Worm (Caenorhabditis elegans) whole organism, young adult: Measurements from ENCODE around the gene rpl-18.
A peak's percentile ranks its signal among the peaks of the same experiment; 100 is the strongest.

ENCODE experiments used
- B0261.1 ChIP-seq: sonication (generic microtip); optimal IDR thresholded peaks from 2 replicates; lab custom pipeline; 2016; ENCODE audit warnings: mild to moderate bottlenecking, missing genetic modification characterization, moderate library complexity, missing compliant biosample characterization
- C17E4.6 ChIP-seq: fragments of 200-800 bp; sonication (Bioruptor generic); IDR thresholded peaks from 2 replicates; pipeline ENCODE4 v1.3.6; 2022; ENCODE audit warnings: missing genetic modification reagents, missing genetic modification characterization, missing compliant biosample characterization
- D2030.7 ChIP-seq: fragments of 200-800 bp; sonication (Bioruptor generic); IDR thresholded peaks from 2 replicates; pipeline ENCODE4 v1.3.6; 2022; ENCODE audit warnings: missing genetic modification reagents, missing genetic modification characterization, missing compliant biosample characterization
- F33H1.4 ChIP-seq: fragments of 200-800 bp; sonication (Bioruptor generic); IDR thresholded peaks from 2 replicates; pipeline ENCODE4 v1.3.6; 2022; ENCODE audit warnings: missing genetic modification reagents, missing genetic modification characterization, missing compliant biosample characterization
- F55B11.4 ChIP-seq: sonication (generic microtip); optimal IDR thresholded peaks from 2 replicates; lab custom pipeline; 2016; ENCODE audit warnings: missing compliant biosample characterization, missing genetic modification characterization, borderline replicate concordance; ENCODE audit not compliant: insufficient read depth
- F57A8.1 ChIP-seq: fragments of 200-800 bp; sonication (Bioruptor generic); optimal IDR thresholded peaks from 2 replicates; lab custom pipeline; 2018; ENCODE audit warnings: mild to moderate bottlenecking, missing genetic modification characterization, moderate library complexity, missing compliant biosample characterization
- F57C9.4 ChIP-seq: sonication (generic microtip); optimal IDR thresholded peaks from 2 replicates; lab custom pipeline; 2017; ENCODE audit warnings: mild to moderate bottlenecking, missing genetic modification characterization, missing compliant biosample characterization
- T26A5.8 ChIP-seq: sonication (generic microtip); optimal IDR thresholded peaks from 2 replicates; lab custom pipeline; 2016; ENCODE audit warnings: missing genetic modification characterization, missing compliant biosample characterization
- Y53G8AR.9 ChIP-seq: fragments of 200-800 bp; sonication (Bioruptor generic); conservative IDR thresholded peaks from 2 replicates; pipeline ENCODE4 v1.3.6; 2022; ENCODE audit warnings: missing genetic modification reagents, missing genetic modification characterization, missing compliant biosample characterization
- Y67H2A.10 ChIP-seq: fragments of 200-800 bp; sonication (Bioruptor generic); conservative IDR thresholded peaks from 2 replicates; pipeline ENCODE4 v1.3.6; 2022; ENCODE audit warnings: missing genetic modification reagents, missing genetic modification characterization, missing compliant biosample characterization
- attf-3 ChIP-seq: fragments of 200-800 bp; sonication (Bioruptor generic); conservative IDR thresholded peaks from 2 replicates; pipeline ENCODE4 v1.3.6; 2022; ENCODE audit warnings: missing genetic modification reagents, missing genetic modification characterization, missing compliant biosample characterization
- attf-6 ChIP-seq: fragments of 200-800 bp; sonication (Bioruptor generic); IDR thresholded peaks from 2 replicates; pipeline ENCODE4 v1.3.6; 2022; ENCODE audit warnings: missing genetic modification reagents, missing genetic modification characterization, missing compliant biosample characterization
- ccch-3 ChIP-seq: fragments of 200-800 bp; sonication (Bioruptor generic); optimal IDR thresholded peaks from 2 replicates; lab custom pipeline; 2018; ENCODE audit warnings: mild to moderate bottlenecking, missing genetic modification characterization, missing compliant biosample characterization
- ceh-91 ChIP-seq: fragments of 200-800 bp; sonication (Bioruptor generic); IDR thresholded peaks from 2 replicates; pipeline ENCODE4 v1.3.6; 2022; ENCODE audit warnings: missing genetic modification reagents, missing genetic modification characterization, missing compliant biosample characterization
- egl-44 ChIP-seq: fragments of 200-800 bp; sonication (Bioruptor generic); IDR thresholded peaks from 2 replicates; pipeline ENCODE4 v1.3.6; 2022; ENCODE audit warnings: missing genetic modification reagents, missing genetic modification characterization, missing compliant biosample characterization
- egrh-3 ChIP-seq: fragments of 200-800 bp; sonication (Bioruptor generic); IDR thresholded peaks from 2 replicates; pipeline ENCODE4 v1.3.6; 2022; ENCODE audit warnings: missing genetic modification reagents, missing genetic modification characterization, missing compliant biosample characterization
- ets-4 ChIP-seq: fragments of 200-800 bp; sonication (Bioruptor generic); optimal IDR thresholded peaks from 2 replicates; lab custom pipeline; 2018; ENCODE audit warnings: mild to moderate bottlenecking, missing genetic modification characterization, missing compliant biosample characterization
- lag-1 ChIP-seq: fragments of 200-800 bp; sonication (Bioruptor generic); IDR thresholded peaks from 2 replicates; pipeline ENCODE4 v1.3.6; 2022; ENCODE audit warnings: missing genetic modification reagents, missing genetic modification characterization, missing compliant biosample characterization
- lin-26 ChIP-seq: fragments of 200-800 bp; sonication (Bioruptor generic); IDR thresholded peaks from 2 replicates; pipeline ENCODE4 v1.3.6; 2022; ENCODE audit warnings: missing genetic modification reagents, missing genetic modification characterization, missing compliant biosample characterization
- lin-35 ChIP-seq, 3 experiments: fragments of 150-350 bp in 2 of 3; sonication (generic microtip) in 1 of 3; optimal IDR thresholded peaks; 2 replicates each; lab custom pipeline; 2014 to 2018; ENCODE audit warnings: missing biosample characterization in 3 of 3, missing genetic modification characterization in 3 of 3, missing genetic modification reagents in 3 of 3
- lsl-1 ChIP-seq: fragments of 200-800 bp; sonication (Bioruptor generic); optimal IDR thresholded peaks from 2 replicates; lab custom pipeline; 2018; ENCODE audit warnings: mild to moderate bottlenecking, missing genetic modification characterization, moderate library complexity, missing compliant biosample characterization
- mxl-1 ChIP-seq: sonication (generic microtip); optimal IDR thresholded peaks from 2 replicates; lab custom pipeline; 2016; ENCODE audit warnings: missing genetic modification characterization, missing compliant biosample characterization
- nfya-1 ChIP-seq: sonication (generic microtip); optimal IDR thresholded peaks from 2 replicates; lab custom pipeline; 2017; ENCODE audit warnings: antibody characterized with exemption, missing compliant biosample characterization, missing genetic modification characterization, borderline replicate concordance; ENCODE audit not compliant: insufficient read depth
- nhr-120 ChIP-seq: fragments of 200-800 bp; sonication (Bioruptor generic); IDR thresholded peaks from 2 replicates; pipeline ENCODE4 v1.3.6; 2022; ENCODE audit warnings: missing genetic modification characterization, missing compliant biosample characterization
- nhr-80 ChIP-seq: sonication (generic microtip); optimal IDR thresholded peaks from 2 replicates; lab custom pipeline; 2016; ENCODE audit warnings: missing genetic modification characterization, missing compliant biosample characterization
- pha-4 ChIP-seq: fragments of 150-350 bp; sonication (generic microtip); optimal IDR thresholded peaks from 2 replicates; lab custom pipeline; 2014; ENCODE audit warnings: missing biosample characterization, missing genetic modification reagents, missing genetic modification characterization
- repo-1 ChIP-seq: sonication (generic microtip); optimal IDR thresholded peaks from 2 replicates; lab custom pipeline; 2017; ENCODE audit warnings: mild to moderate bottlenecking, missing genetic modification characterization, missing compliant biosample characterization
- sea-2 ChIP-seq: fragments of 200-800 bp; sonication (Bioruptor generic); IDR thresholded peaks from 2 replicates; pipeline ENCODE4 v1.3.6; 2022; ENCODE audit warnings: missing genetic modification characterization, missing compliant biosample characterization
- snpc-3.4 ChIP-seq: sonication (generic microtip); optimal IDR thresholded peaks from 2 replicates; lab custom pipeline; 2017; ENCODE audit warnings: missing genetic modification characterization, mild to moderate bottlenecking, missing compliant biosample characterization, antibody characterized with exemption, moderate library complexity, missing genotype, missing genetic modification reagents
- unc-130 ChIP-seq: sonication (generic microtip); optimal IDR thresholded peaks from 2 replicates; lab custom pipeline; 2016; ENCODE audit warnings: missing genetic modification reagents, missing genetic modification characterization, missing compliant biosample characterization
- unc-62 ChIP-seq: fragments of 150-350 bp; optimal IDR thresholded peaks from 2 replicates; lab custom pipeline; 2014; ENCODE audit warnings: missing biosample characterization, missing genetic modification reagents, missing genetic modification characterization
- xnd-1 ChIP-seq: sonication (generic microtip); optimal IDR thresholded peaks from 2 replicates; lab custom pipeline; 2016; ENCODE audit warnings: missing genotype, missing genetic modification reagents, missing genetic modification characterization, missing compliant biosample characterization
- ztf-22 ChIP-seq: fragments of 200-800 bp; sonication (Bioruptor generic); optimal IDR thresholded peaks from 2 replicates; lab custom pipeline; 2018; ENCODE audit warnings: mild to moderate bottlenecking, missing genetic modification characterization, moderate library complexity, missing compliant biosample characterization
- ztf-25 ChIP-seq: fragments of 200-800 bp; sonication (Bioruptor generic); IDR thresholded peaks from 2 replicates; pipeline ENCODE4 v1.3.6; 2022; ENCODE audit warnings: missing genetic modification reagents, missing genetic modification characterization, missing compliant biosample characterization
- ztf-26 ChIP-seq: sonication (generic microtip); optimal IDR thresholded peaks from 2 replicates; lab custom pipeline; 2017; ENCODE audit warnings: missing genetic modification characterization, missing compliant biosample characterization
- ztf-3 ChIP-seq: fragments of 200-800 bp; sonication (Bioruptor generic); optimal IDR thresholded peaks from 2 replicates; lab custom pipeline; 2018; ENCODE audit warnings: mild to moderate bottlenecking, missing genetic modification characterization, missing compliant biosample characterization
- ztf-6 ChIP-seq: fragments of 200-800 bp; sonication (Bioruptor generic); IDR thresholded peaks from 2 replicates; pipeline ENCODE4 v1.3.6; 2022; ENCODE audit warnings: missing genetic modification reagents, missing genetic modification characterization, missing compliant biosample characterization

Gene rpl-18

DNA sequence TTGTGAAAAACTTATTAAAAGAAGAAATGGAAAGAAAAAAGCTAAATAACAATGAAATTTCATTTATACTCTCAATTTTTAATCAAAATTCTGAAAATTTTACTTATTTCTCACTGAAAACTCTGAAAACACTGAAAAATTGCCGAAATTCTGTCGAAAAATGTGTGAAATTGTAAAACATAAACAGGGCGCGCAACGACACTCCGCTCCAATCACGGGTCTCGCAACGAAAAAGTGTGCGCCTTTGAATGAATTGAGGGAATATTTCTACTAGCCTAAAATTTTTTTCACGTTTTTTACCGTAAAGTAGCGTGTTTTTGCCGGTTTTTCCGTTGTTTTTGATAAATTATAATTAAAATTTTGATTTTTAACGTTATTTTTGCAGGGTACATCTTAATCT, at the start of gene rpl-18 (continued):
- TF ChIP-seq lsl-1 (GFP tag; lab: Kevin White, UChicago) (peak; percentile 28), ztf-25 (no peak), ets-4 (no peak)

DNA sequence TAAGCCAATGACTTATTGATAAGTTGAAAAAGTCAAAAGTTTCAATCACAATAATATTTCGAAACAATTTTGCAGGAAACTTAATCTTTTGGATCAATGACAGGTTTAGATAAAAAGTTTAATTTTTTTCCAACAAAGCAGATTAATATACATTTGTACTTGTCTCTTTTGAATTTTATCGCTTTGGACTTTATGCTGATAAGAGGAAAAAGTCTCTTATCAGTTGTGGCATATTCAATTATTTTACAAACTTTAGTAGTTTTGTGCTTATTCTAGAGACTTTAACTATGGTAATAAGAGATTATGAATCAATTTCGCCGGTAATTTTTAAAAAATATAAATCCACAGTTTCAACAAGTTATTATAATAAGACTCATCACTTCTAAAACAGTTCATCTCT, 49.8 kb upstream of the rpl-18 start:
- no peak for TF ChIP-seq xnd-1 (tag; lab: Kevin White, UChicago)
- TF ChIP-seq nhr-80 (tag; lab: Kevin White, UChicago), result peak; percentile 36
- TF ChIP-seq, all 124 proteins: peak for 1

DNA sequence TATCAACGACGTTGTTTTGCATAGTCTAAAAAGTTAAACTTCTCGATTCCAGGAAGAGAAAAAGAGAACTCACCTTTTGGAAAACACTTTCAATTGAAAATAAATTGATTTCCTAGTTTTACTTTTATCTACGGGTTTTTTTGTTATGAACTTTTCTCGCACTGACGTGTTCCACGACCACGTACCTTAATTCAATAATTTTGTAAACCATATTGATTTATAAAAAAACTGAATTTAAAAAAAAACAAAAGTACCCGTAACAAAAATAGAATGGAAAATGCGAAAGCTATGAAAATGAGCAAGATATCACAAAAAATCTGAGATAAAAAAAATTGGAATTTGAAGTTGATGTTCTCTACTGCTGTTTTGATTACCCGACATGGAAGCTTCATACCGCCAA, 35.4 kb upstream of the rpl-18 start, which contains the start of gene C47A4.3:
Gene C47A4.3 (minus strand): TSS at position 101 of the 400 bp plus-strand sequence.
- no peak for TF ChIP-seq nhr-120
- TF ChIP-seq pha-4 (tag; lab: Kevin White, UChicago), result no peak
- no peak for TF ChIP-seq ztf-22 (GFP tag; lab: Kevin White, UChicago)
- no peak for TF ChIP-seq ztf-26 (tag; lab: Kevin White, UChicago)
- no peak for TF ChIP-seq lag-1 (GFP tag; lab: Robert Waterston, UW)
- TF ChIP-seq unc-130 (GFP tag; lab: Kevin White, UChicago), result no peak
- no peak for TF ChIP-seq F57C9.4 (tag; lab: Kevin White, UChicago)
- TF ChIP-seq Y67H2A.10, result no peak
- no peak for TF ChIP-seq attf-6
- TF ChIP-seq F55B11.4 (tag; lab: Kevin White, UChicago), result no peak
- TF ChIP-seq nhr-80 (tag; lab: Kevin White, UChicago), result no peak
- no peak for TF ChIP-seq attf-3 (GFP tag; lab: Robert Waterston, UW)
- TF ChIP-seq T26A5.8, result no peak
- TF ChIP-seq F57A8.1 (GFP tag; lab: Kevin White, UChicago), result no peak
- TF ChIP-seq ccch-3, result no peak
- no peak for TF ChIP-seq egrh-3
- no peak for TF ChIP-seq unc-62 (GFP tag; lab: Kevin White, UChicago)
- TF ChIP-seq, all 124 proteins: peak for 0

DNA sequence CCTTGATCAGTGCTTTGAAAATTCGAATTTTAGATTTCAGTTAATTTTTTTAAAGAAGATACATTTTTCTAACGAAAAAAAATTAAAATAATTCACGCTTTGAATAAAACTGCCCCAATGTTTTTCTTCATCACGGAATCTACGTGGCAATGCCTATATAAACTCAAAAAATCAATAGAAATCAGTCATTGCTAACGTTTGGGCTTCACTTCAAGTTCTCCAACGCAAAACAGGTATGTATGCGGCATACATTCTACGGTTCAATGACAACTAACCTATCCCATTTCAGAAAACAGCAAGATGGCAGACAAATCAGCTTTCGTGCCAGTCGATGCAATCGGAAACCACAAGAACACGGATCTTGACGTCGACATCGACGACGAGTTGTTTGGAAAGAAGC, 32.3 kb upstream of the rpl-18 start, which contains the start of gene C47A4.5:
Gene C47A4.5 (plus strand): TSS at position 301 of the 400 bp plus-strand sequence.
- TF ChIP-seq Y53G8AR.9 (GFP tag; lab: Robert Waterston, UW), result no peak
- no peak for TF ChIP-seq ztf-6
- no peak for TF ChIP-seq sea-2 (GFP tag; lab: Robert Waterston, UW)
- TF ChIP-seq D2030.7, result no peak
- TF ChIP-seq lin-26 (GFP tag; lab: Robert Waterston, UW), result no peak
- no peak for TF ChIP-seq ztf-26 (tag; lab: Kevin White, UChicago)
- TF ChIP-seq T26A5.8, result no peak
- TF ChIP-seq ztf-3 (GFP tag; lab: Kevin White, UChicago), result no peak
- no peak for TF ChIP-seq F33H1.4 (GFP tag; lab: Robert Waterston, UW)
- no peak for TF ChIP-seq nfya-1
- TF ChIP-seq, all 124 proteins: peak for 0

DNA sequence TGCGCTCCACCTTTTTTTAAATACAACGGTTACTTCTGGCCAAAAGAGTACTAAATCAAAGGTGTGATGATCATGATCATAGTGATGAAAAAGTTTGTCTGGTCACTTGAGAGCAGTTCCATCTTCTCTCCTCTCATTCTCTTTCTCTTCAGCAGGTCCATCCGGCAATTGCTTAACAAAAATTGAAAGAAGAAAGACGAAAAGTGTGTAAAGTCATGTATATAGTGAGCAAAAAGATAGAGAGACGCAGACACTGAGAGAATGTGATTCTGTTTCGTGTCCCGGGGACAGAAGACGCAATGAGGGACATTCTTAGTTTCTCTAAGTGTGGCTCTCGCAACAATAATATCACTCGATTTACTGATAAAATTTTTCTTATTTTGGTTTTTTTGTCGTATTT, 28.9 kb upstream of the rpl-18 start:
- no peak for TF ChIP-seq egl-44 (GFP tag; lab: Robert Waterston, UW)
- no peak for TF ChIP-seq repo-1 (tag; lab: Kevin White, UChicago)
- no peak for TF ChIP-seq snpc-3.4 (tag; lab: Kevin White, UChicago)
- TF ChIP-seq mxl-1 (tag; lab: Kevin White, UChicago), result no peak
- TF ChIP-seq ceh-91 (GFP tag; lab: Robert Waterston, UW), result no peak
- TF ChIP-seq lin-35 (GFP tag; optimal IDR thresholded peaks at IDR 0.05; lab: Kevin White, UChicago), result no peak
- no peak for TF ChIP-seq C17E4.6 (GFP tag; lab: Robert Waterston, UW)
- no peak for TF ChIP-seq B0261.1 (tag; lab: Kevin White, UChicago)
- TF ChIP-seq, all 124 proteins: peak for 0
